Worm (Caenorhabditis elegans): Measurements from ENCODE around the gene fbxb-116.

DNA sequence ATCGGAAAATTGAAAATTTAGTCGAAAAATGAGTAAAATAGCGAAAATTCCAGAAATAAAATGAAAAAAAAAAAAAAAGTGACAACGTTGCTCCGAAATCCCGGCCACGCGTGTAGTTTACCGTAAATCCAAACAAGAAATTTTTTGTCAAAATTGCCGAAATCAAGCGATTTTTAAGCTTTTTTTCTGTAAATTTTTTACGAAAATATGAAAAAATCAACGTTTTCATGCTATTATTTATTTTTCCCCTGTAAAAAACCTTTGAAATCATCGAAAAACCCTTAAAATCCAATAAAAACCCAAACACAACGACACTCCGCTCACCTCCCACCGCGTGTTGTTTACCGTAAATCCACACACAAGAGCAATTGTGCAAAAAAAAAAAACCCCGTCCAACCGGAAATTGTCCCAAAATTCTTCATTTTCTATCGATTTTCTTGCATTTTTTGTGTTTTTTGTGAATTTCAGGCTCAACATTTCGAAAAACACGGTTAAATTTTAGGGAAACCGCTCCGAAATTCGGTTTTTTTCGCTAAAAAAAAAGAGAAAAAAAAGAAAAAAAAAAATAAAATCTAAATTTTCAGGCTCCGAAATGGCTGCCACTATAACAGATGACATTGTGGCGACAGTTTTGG lies 43.5 kb upstream of the fbxb-116 start, which contains the start of the genes Y39B6A.3 and pph-5:
- TF ChIP-seq ztf-4 (tag; optimal IDR thresholded peaks at IDR 0.05) (no peak), snpc-4 (tag; optimal IDR thresholded peaks at IDR 0.05) (no peak), lsy-2 (tag; optimal IDR thresholded peaks at IDR 0.05) (peak; percentile 34 to 70), ama-1 (optimal IDR thresholded peaks at IDR 0.05) (no peak), nhr-11 (tag; optimal IDR thresholded peaks at IDR 0.05) (no peak), ceh-82 (tag; optimal IDR thresholded peaks at IDR 0.05) (no peak), mdl-1 (tag; optimal IDR thresholded peaks at IDR 0.05) (no peak), aly-2 (tag; optimal IDR thresholded peaks at IDR 0.05) (no peak), peb-1 (tag; optimal IDR thresholded peaks at IDR 0.05) (no peak), fos-1 (tag; optimal IDR thresholded peaks at IDR 0.05) (no peak), mbf-1 (tag; optimal IDR thresholded peaks at IDR 0.05) (no peak), elt-1 (tag; optimal IDR thresholded peaks at IDR 0.05) (no peak), unc-39 (tag; optimal IDR thresholded peaks at IDR 0.05) (no peak)

All from whole organism, L2 larva.